Worm (Caenorhabditis elegans) whole organism, L4 larva: ENCODE results near the gene exc-1.

Experiments used
- D1046.2 ChIP-seq: fragments of 200-800 bp; sonication (Bioruptor generic); IDR thresholded peaks from 2 replicates; pipeline ENCODE4 v1.3.6; 2022; ENCODE audit warnings: missing genetic modification characterization, missing compliant biosample characterization
- F10B5.3 ChIP-seq: sonication (generic microtip); optimal IDR thresholded peaks from 2 replicates; lab custom pipeline; 2016; ENCODE audit warnings: mild to moderate bottlenecking, missing genetic modification characterization, missing compliant biosample characterization
- F37D6.2 ChIP-seq: sonication (generic microtip); optimal IDR thresholded peaks from 2 replicates; lab custom pipeline; 2016; ENCODE audit warnings: mild to moderate bottlenecking, missing genetic modification characterization, missing compliant biosample characterization
- F44E2.7 ChIP-seq: fragments of 200-800 bp; sonication (Bioruptor generic); IDR thresholded peaks from 2 replicates; pipeline ENCODE4 v2.1.2; 2022; ENCODE audit warnings: missing genetic modification characterization, missing compliant biosample characterization
- F49E8.2 ChIP-seq: sonication (generic microtip); optimal IDR thresholded peaks from 2 replicates; lab custom pipeline; 2016; ENCODE audit warnings: missing compliant biosample characterization, mild to moderate bottlenecking, missing genetic modification characterization, borderline replicate concordance
- R02D3.7 ChIP-seq: fragments of 150-350 bp; sonication (generic microtip); optimal IDR thresholded peaks from 3 replicates; lab custom pipeline; 2014; ENCODE audit warnings: missing biosample characterization, missing genetic modification characterization
- Y105C5A.15 ChIP-seq: fragments of 200-800 bp; sonication (Bioruptor generic); IDR thresholded peaks from 2 replicates; pipeline ENCODE4 v1.3.6; 2022; ENCODE audit warnings: missing genetic modification characterization, missing compliant biosample characterization
- Y48G9A.11 ChIP-seq: fragments of 200-800 bp; sonication (Bioruptor generic); IDR thresholded peaks from 2 replicates; pipeline ENCODE4 v1.3.6; 2022; ENCODE audit warnings: missing genetic modification reagents, missing genetic modification characterization, missing compliant biosample characterization
- Y75B8A.6 ChIP-seq: fragments of 200-800 bp; sonication (Bioruptor generic); IDR thresholded peaks from 2 replicates; pipeline ENCODE4 v1.3.6; 2022; ENCODE audit warnings: missing genetic modification reagents, missing genetic modification characterization, missing compliant biosample characterization
- attf-4 ChIP-seq: sonication (generic microtip); optimal IDR thresholded peaks from 3 replicates; lab custom pipeline; 2017; ENCODE audit warnings: missing biosample characterization, missing genetic modification characterization
- ceh-20 ChIP-seq: fragments of 200-800 bp; sonication (Bioruptor generic); IDR thresholded peaks from 2 replicates; pipeline ENCODE4 v1.3.6; 2022; ENCODE audit warnings: missing genetic modification reagents, missing genetic modification characterization, missing compliant biosample characterization
- ceh-28 ChIP-seq: fragments of 150-350 bp; optimal IDR thresholded peaks from 2 replicates; lab custom pipeline; 2014; ENCODE audit warnings: missing biosample characterization, missing genetic modification reagents, missing genetic modification characterization
- ceh-32 ChIP-seq: sonication (generic microtip); optimal IDR thresholded peaks from 2 replicates; lab custom pipeline; 2016; ENCODE audit warnings: mild to moderate bottlenecking, missing genetic modification characterization, missing compliant biosample characterization; ENCODE audit not compliant: poor library complexity
- ceh-82 ChIP-seq: sonication (generic microtip); optimal IDR thresholded peaks from 2 replicates; lab custom pipeline; 2017; ENCODE audit warnings: missing biosample characterization, missing genetic modification characterization
- ces-1 ChIP-seq: fragments of 150-350 bp; sonication (generic microtip); optimal IDR thresholded peaks from 4 replicates; lab custom pipeline; 2014; ENCODE audit warnings: missing biosample characterization, missing genetic modification reagents, missing genetic modification characterization
- cey-2 ChIP-seq: sonication (generic microtip); optimal IDR thresholded peaks from 3 replicates; lab custom pipeline; 2017; ENCODE audit warnings: missing genetic modification characterization, mild to moderate bottlenecking, missing compliant biosample characterization, antibody characterized with exemption, borderline replicate concordance; ENCODE audit not compliant: insufficient read depth
- daf-19 ChIP-seq: fragments of 200-800 bp; sonication (Bioruptor generic); conservative IDR thresholded peaks from 2 replicates; pipeline ENCODE4 v1.3.6; 2022; ENCODE audit warnings: missing genetic modification characterization, missing compliant biosample characterization
- daf-8 ChIP-seq: fragments of 200-800 bp; sonication (Bioruptor generic); IDR thresholded peaks from 2 replicates; pipeline ENCODE4 v1.3.6; 2022; ENCODE audit warnings: missing genetic modification characterization, missing compliant biosample characterization
- dmd-6 ChIP-seq: fragments of 200-800 bp; sonication (Bioruptor generic); IDR thresholded peaks from 2 replicates; pipeline ENCODE4 v1.3.6; 2022; ENCODE audit warnings: missing genetic modification reagents, missing genetic modification characterization, missing compliant biosample characterization
- dmd-8 ChIP-seq: fragments of 200-800 bp; sonication (Bioruptor generic); IDR thresholded peaks from 2 replicates; pipeline ENCODE4 v1.3.6; 2022; ENCODE audit warnings: missing genetic modification characterization, missing compliant biosample characterization
- dpl-1 ChIP-seq: fragments of 150-350 bp; optimal IDR thresholded peaks from 2 replicates; lab custom pipeline; 2014; ENCODE audit warnings: missing biosample characterization, missing genetic modification reagents, missing genetic modification characterization
- duxl-1 ChIP-seq: sonication (generic microtip); optimal IDR thresholded peaks from 2 replicates; lab custom pipeline; 2016; ENCODE audit warnings: mild to moderate bottlenecking, missing genetic modification characterization, moderate library complexity, missing compliant biosample characterization; ENCODE audit not compliant: poor library complexity
- dve-1 ChIP-seq: sonication (generic microtip); optimal IDR thresholded peaks from 2 replicates; lab custom pipeline; 2017; ENCODE audit warnings: antibody characterized with exemption, mild to moderate bottlenecking, missing genetic modification characterization, missing compliant biosample characterization; ENCODE audit not compliant: insufficient read depth
- egl-43 ChIP-seq: fragments of 200-800 bp; sonication (Bioruptor generic); IDR thresholded peaks from 2 replicates; pipeline ENCODE4 v1.3.6; 2022; ENCODE audit warnings: missing genetic modification reagents, missing genetic modification characterization, missing compliant biosample characterization
- fkh-10 ChIP-seq: fragments of 150-350 bp; optimal IDR thresholded peaks from 2 replicates; lab custom pipeline; 2014; ENCODE audit warnings: missing biosample characterization, missing genetic modification reagents, missing genetic modification characterization
- gei-8 ChIP-seq: fragments of 200-800 bp; sonication (Bioruptor generic); optimal IDR thresholded peaks from 2 replicates; lab custom pipeline; 2018; ENCODE audit warnings: mild to moderate bottlenecking, missing genetic modification characterization, missing compliant biosample characterization
- hmg-1.1 ChIP-seq: fragments of 200-800 bp; sonication (Bioruptor generic); IDR thresholded peaks from 2 replicates; pipeline ENCODE4 v1.3.6; 2022; ENCODE audit warnings: missing genetic modification reagents, missing genetic modification characterization, missing compliant biosample characterization
- lim-7 ChIP-seq: fragments of 200-800 bp; sonication (Bioruptor generic); IDR thresholded peaks from 2 replicates; pipeline ENCODE4 v1.3.6; 2022; ENCODE audit warnings: missing genetic modification characterization, missing compliant biosample characterization
- lin-29 ChIP-seq: fragments of 200-800 bp; sonication (Bioruptor generic); IDR thresholded peaks from 2 replicates; pipeline ENCODE4 v1.3.6; 2022; ENCODE audit warnings: missing genetic modification reagents, missing genetic modification characterization, missing compliant biosample characterization
- mdl-1 ChIP-seq, 2 experiments: fragments of 150-350 bp in 1 of 2; sonication (generic microtip) in 1 of 2; optimal IDR thresholded peaks; 2 replicates each; lab custom pipeline; 2014 to 2017; ENCODE audit warnings: missing biosample characterization in 2 of 2, missing genetic modification characterization in 2 of 2
- mxl-2 ChIP-seq: fragments of 200-800 bp; sonication (Bioruptor generic); conservative IDR thresholded peaks from 2 replicates; pipeline ENCODE4 v1.3.6; 2022; ENCODE audit warnings: missing genetic modification reagents, missing genetic modification characterization, missing compliant biosample characterization
- nhr-111 ChIP-seq: fragments of 200-800 bp; sonication (Bioruptor generic); optimal IDR thresholded peaks from 2 replicates; lab custom pipeline; 2018; ENCODE audit warnings: mild to moderate bottlenecking, missing genetic modification characterization, missing compliant biosample characterization
- nhr-28 ChIP-seq: fragments of 150-350 bp; optimal IDR thresholded peaks from 2 replicates; lab custom pipeline; 2014; ENCODE audit warnings: missing biosample characterization, missing genetic modification characterization
- nhr-41 ChIP-seq: fragments of 200-800 bp; sonication (Bioruptor generic); IDR thresholded peaks from 2 replicates; pipeline ENCODE4 v1.3.6; 2022; ENCODE audit warnings: missing genetic modification reagents, missing genetic modification characterization, missing compliant biosample characterization
- nhr-48 ChIP-seq: sonication (generic microtip); optimal IDR thresholded peaks from 2 replicates; lab custom pipeline; 2016; ENCODE audit warnings: mild to moderate bottlenecking, missing genetic modification characterization, missing compliant biosample characterization
- nhr-6 ChIP-seq: fragments of 150-350 bp; optimal IDR thresholded peaks from 2 replicates; lab custom pipeline; 2014; ENCODE audit warnings: missing biosample characterization, missing genetic modification characterization
- nhr-76 ChIP-seq: fragments of 150-350 bp; optimal IDR thresholded peaks from 2 replicates; lab custom pipeline; 2014; ENCODE audit warnings: missing biosample characterization, missing genetic modification characterization
- nhr-77 ChIP-seq: fragments of 150-350 bp; optimal IDR thresholded peaks from 2 replicates; lab custom pipeline; 2014; ENCODE audit warnings: missing biosample characterization, missing genetic modification characterization
- pqm-1 ChIP-seq: sonication (generic microtip); optimal IDR thresholded peaks from 2 replicates; lab custom pipeline; 2017; ENCODE audit warnings: missing biosample characterization, missing genetic modification characterization
- saeg-2 ChIP-seq: fragments of 200-800 bp; sonication (Bioruptor generic); IDR thresholded peaks from 2 replicates; pipeline ENCODE4 v1.3.6; 2022; ENCODE audit warnings: missing genetic modification reagents, missing genetic modification characterization, missing compliant biosample characterization
- snpc-4 ChIP-seq: fragments of 150-350 bp; optimal IDR thresholded peaks from 2 replicates; lab custom pipeline; 2014; ENCODE audit warnings: missing biosample characterization, missing genetic modification characterization
- tra-1 ChIP-seq: fragments of 200-800 bp; sonication (Bioruptor generic); IDR thresholded peaks from 2 replicates; pipeline ENCODE4 v1.3.6; 2022; ENCODE audit warnings: missing genetic modification reagents, missing genetic modification characterization, missing compliant biosample characterization
- unc-39 ChIP-seq: sonication (generic microtip); optimal IDR thresholded peaks from 2 replicates; lab custom pipeline; 2017; ENCODE audit warnings: missing biosample characterization, missing genetic modification characterization
- zfp-2 ChIP-seq: sonication (generic microtip); optimal IDR thresholded peaks from 2 replicates; lab custom pipeline; 2016; ENCODE audit warnings: mild to moderate bottlenecking, missing genetic modification characterization, missing compliant biosample characterization
- zip-11 ChIP-seq: fragments of 200-800 bp; sonication (Bioruptor generic); IDR thresholded peaks from 2 replicates; pipeline ENCODE4 v1.3.6; 2022; ENCODE audit warnings: missing genetic modification characterization, missing compliant biosample characterization
- zip-2 ChIP-seq: fragments of 150-350 bp; optimal IDR thresholded peaks from 2 replicates; lab custom pipeline; 2014; ENCODE audit warnings: missing biosample characterization, missing genetic modification characterization
- ztf-7 ChIP-seq: fragments of 150-350 bp; optimal IDR thresholded peaks from 2 replicates; lab custom pipeline; 2014; ENCODE audit warnings: missing biosample characterization, missing genetic modification characterization

Gene exc-1

ce11 chrX:15502455-15503174 is 25.4 kb upstream of the exc-1 start, which contains the start of gene H13N06.7:
TSS of gene H13N06.7 (plus strand) at chrX:15503124.
- TF ChIP-seq ces-1: no peak
- TF ChIP-seq pqm-1: no peak
- TF ChIP-seq zip-2 (tag; lab: Kevin White, UChicago): no peak
- no peak for TF ChIP-seq ztf-7 (tag; lab: Kevin White, UChicago)
- TF ChIP-seq duxl-1 (tag; lab: Kevin White, UChicago): no peak
- no peak for TF ChIP-seq Y48G9A.11 (GFP tag; lab: Robert Waterston, UW)
- TF ChIP-seq mxl-2 (GFP tag; lab: Robert Waterston, UW): no peak
- TF ChIP-seq mdl-1 (tag; optimal IDR thresholded peaks at IDR 0.05; lab: Kevin White, UChicago): no peak
- TF ChIP-seq ceh-82 (tag; lab: Kevin White, UChicago): no peak
- no peak for TF ChIP-seq nhr-76 (tag; lab: Kevin White, UChicago)
- no peak for TF ChIP-seq D1046.2 (GFP tag; lab: Robert Waterston, UW)
- no peak for TF ChIP-seq gei-8 (GFP tag; lab: Kevin White, UChicago)
- no peak for TF ChIP-seq dmd-8 (GFP tag; lab: Robert Waterston, UW)
- no peak for TF ChIP-seq F49E8.2 (tag; lab: Kevin White, UChicago)
- TF ChIP-seq hmg-1.1 (GFP tag; lab: Robert Waterston, UW): no peak
- no peak for TF ChIP-seq ceh-20 (GFP tag; lab: Robert Waterston, UW)
- TF ChIP-seq egl-43: no peak
- TF ChIP-seq nhr-77 (tag; lab: Kevin White, UChicago): no peak
- no peak for TF ChIP-seq zfp-2

- TF ChIP-seq nhr-111: no peak
- TF ChIP-seq F10B5.3: no peak
- no peak for TF ChIP-seq snpc-4 (tag; lab: Kevin White, UChicago)
- no peak for TF ChIP-seq nhr-41 (GFP tag; lab: Robert Waterston, UW)
- TF ChIP-seq lin-29 (GFP tag; lab: Robert Waterston, UW): no peak
- no peak for TF ChIP-seq egl-43
- TF ChIP-seq unc-39 (tag; lab: Kevin White, UChicago): no peak
- no peak for TF ChIP-seq F49E8.2 (tag; lab: Kevin White, UChicago)
- TF ChIP-seq saeg-2 (GFP tag; lab: Robert Waterston, UW): no peak
- TF ChIP-seq dve-1 (tag; lab: Kevin White, UChicago): peak; percentile 72
- TF ChIP-seq cey-2 (tag; lab: Kevin White, UChicago): no peak
- no peak for TF ChIP-seq hmg-1.1 (GFP tag; lab: Robert Waterston, UW)
- no peak for TF ChIP-seq ceh-32 (tag; lab: Kevin White, UChicago)
- TF ChIP-seq dpl-1: no peak
- TF ChIP-seq D1046.2 (GFP tag; lab: Robert Waterston, UW): no peak
- no peak for TF ChIP-seq F44E2.7 (GFP tag; lab: Robert Waterston, UW)
- no peak for TF ChIP-seq R02D3.7 (tag; lab: Kevin White, UChicago)
- TF ChIP-seq fkh-10 (GFP tag; lab: Kevin White, UChicago): no peak
- TF ChIP-seq attf-4 (tag; lab: Kevin White, UChicago): no peak
- no peak for TF ChIP-seq daf-8 (GFP tag; lab: Robert Waterston, UW)
- TF ChIP-seq nhr-48 (tag; lab: Kevin White, UChicago): no peak
- no peak for TF ChIP-seq Y75B8A.6 (GFP tag; lab: Robert Waterston, UW)
- TF ChIP-seq nhr-6 (tag; lab: Kevin White, UChicago): no peak
- TF ChIP-seq ceh-82 (tag; lab: Kevin White, UChicago): no peak
- TF ChIP-seq ceh-28: peak; percentile 3
- TF ChIP-seq Y105C5A.15 (GFP tag; lab: Robert Waterston, UW): no peak
- peak; percentile 12 for TF ChIP-seq nhr-28 (tag; lab: Kevin White, UChicago)
- no peak for TF ChIP-seq Y48G9A.11 (GFP tag; lab: Robert Waterston, UW)
- no peak for TF ChIP-seq daf-19
- no peak for TF ChIP-seq F37D6.2
- TF ChIP-seq mdl-1 (tag; optimal IDR thresholded peaks at IDR 0.05; lab: Kevin White, UChicago): peak; percentile 23 to 89
- no peak for TF ChIP-seq mxl-2 (GFP tag; lab: Robert Waterston, UW)
- TF ChIP-seq lim-7 (GFP tag; lab: Robert Waterston, UW): no peak
- TF ChIP-seq dmd-6: peak; percentile 34; the same call in 1 of the 2 replicates
- TF ChIP-seq zip-11 (GFP tag; lab: Robert Waterston, UW): no peak
- TF ChIP-seq tra-1 (GFP tag; lab: Robert Waterston, UW): no peak
Measured at ce11 chrX:15496927-15497605, 19.9 kb upstream of the exc-1 start, which contains the start of gene suox-1. TSS of gene suox-1 (plus strand) at chrX:15497555.
